Worm (Caenorhabditis elegans): Measurements from ENCODE around the gene mec-9.

mec-9 gene

DNA sequence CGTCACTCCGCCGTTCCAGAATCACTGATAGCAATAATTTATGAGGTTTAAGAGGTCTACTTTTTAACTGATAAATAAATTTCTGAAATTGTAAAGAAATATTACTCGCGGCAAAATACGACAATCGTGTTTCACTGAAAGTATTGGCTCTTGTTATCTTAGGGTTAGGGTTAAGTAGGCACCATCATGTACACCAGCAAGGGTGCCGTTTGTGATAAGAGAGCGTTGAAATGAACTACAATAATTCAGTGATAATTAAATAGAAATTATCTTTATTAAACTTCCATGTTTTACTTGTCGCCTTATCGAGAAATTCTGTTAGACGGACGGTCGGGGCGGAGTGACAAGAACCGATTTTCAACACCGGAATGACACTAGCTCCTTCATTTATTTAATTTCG lies 10.7 kb upstream of the mec-9 start:
- TF ChIP-seq mxl-1 (tag; optimal IDR thresholded peaks at IDR 0.05) (no peak), let-607 (tag; optimal IDR thresholded peaks at IDR 0.05) (peak in 1 of 2 experiments; percentile 6), nhr-80 (tag; optimal IDR thresholded peaks at IDR 0.05) (peak; percentile 87), lin-40 (tag; optimal IDR thresholded peaks at IDR 0.05) (no peak)

DNA sequence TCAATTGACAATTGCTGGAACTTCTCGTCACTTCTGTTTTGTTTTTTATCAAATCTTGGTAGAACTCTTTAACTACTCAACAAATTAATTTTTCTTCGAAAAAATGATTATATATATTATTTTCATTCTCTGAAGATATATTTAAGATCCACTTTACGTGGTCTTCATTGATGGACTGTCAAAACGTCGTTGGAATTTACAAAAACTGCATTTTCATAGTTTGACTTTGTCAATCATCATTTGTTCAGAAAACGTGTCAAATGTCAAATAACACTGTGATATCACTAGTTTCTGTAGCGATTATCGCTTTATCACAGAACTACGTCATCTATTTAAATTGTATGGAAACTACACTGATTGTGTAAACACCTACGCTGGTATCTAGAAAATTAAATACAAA lies 9.5 kb upstream of the mec-9 start:
- TF ChIP-seq F57C9.4 (tag; optimal IDR thresholded peaks at IDR 0.05) (no peak), T07F8.4 (tag; optimal IDR thresholded peaks at IDR 0.05) (no peak), nhr-80 (tag; optimal IDR thresholded peaks at IDR 0.05) (no peak), snpc-4 (GFP tag; optimal IDR thresholded peaks at IDR 0.05) (no peak), snpc-4 (tag; optimal IDR thresholded peaks at IDR 0.05) (no peak), die-1 (tag; optimal IDR thresholded peaks at IDR 0.05) (no peak), K12H6.12 (tag; optimal IDR thresholded peaks at IDR 0.05) (no peak), madf-8 (GFP tag; conservative IDR thresholded peaks at IDR 0.05) (no peak), hrde-1 (tag; optimal IDR thresholded peaks at IDR 0.05; ENCODE audit: borderline replicate concordance) (no peak), lsl-1 (GFP tag; optimal IDR thresholded peaks at IDR 0.05) (no peak), let-526 (GFP tag; IDR thresholded peaks at IDR 0.05) (no peak), mes-4 (tag; optimal IDR thresholded peaks at IDR 0.05) (no peak), gei-17 (GFP tag; optimal IDR thresholded peaks at IDR 0.05) (no peak), lir-1 (GFP tag; conservative IDR thresholded peaks at IDR 0.05) (no peak), attf-6 (GFP tag; IDR thresholded peaks at IDR 0.05) (no peak), madf-10 (tag; optimal IDR thresholded peaks at IDR 0.05) (no peak), nhr-27 (tag; optimal IDR thresholded peaks at IDR 0.05) (no peak)

DNA sequence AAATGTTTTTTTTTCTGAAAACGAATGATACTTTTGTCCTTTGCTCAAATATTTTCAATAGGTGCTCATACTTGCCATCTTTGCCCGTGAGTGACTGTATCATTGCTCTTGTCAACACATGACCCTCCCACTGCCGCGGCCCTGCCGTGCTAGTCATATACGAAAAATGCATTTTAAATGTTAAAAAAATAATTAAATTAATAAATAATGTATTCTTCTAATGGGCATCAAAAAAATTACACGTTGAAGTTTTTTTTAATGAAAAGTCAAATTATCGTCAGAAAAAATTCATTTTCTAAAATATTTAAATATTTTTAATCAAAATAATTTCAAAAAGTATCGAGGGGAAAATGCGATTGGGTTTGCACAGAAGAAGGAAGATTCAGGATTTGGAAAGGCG lies 7.6 kb upstream of the mec-9 start, which contains the start of gene C50H2.7:
Gene C50H2.7 (plus strand): TSS at position 301 of the 400 bp plus-strand sequence.
- TF ChIP-seq bed-1 (GFP tag; IDR thresholded peaks at IDR 0.05) = no peak
- no peak for TF ChIP-seq D2030.7 (GFP tag; IDR thresholded peaks at IDR 0.05)
- TF ChIP-seq K11D2.4 (GFP tag; IDR thresholded peaks at IDR 0.05) = no peak
- no peak for TF ChIP-seq ZK185.1 (tag; optimal IDR thresholded peaks at IDR 0.05; ENCODE audit: poor library complexity, severe bottlenecking)

DNA sequence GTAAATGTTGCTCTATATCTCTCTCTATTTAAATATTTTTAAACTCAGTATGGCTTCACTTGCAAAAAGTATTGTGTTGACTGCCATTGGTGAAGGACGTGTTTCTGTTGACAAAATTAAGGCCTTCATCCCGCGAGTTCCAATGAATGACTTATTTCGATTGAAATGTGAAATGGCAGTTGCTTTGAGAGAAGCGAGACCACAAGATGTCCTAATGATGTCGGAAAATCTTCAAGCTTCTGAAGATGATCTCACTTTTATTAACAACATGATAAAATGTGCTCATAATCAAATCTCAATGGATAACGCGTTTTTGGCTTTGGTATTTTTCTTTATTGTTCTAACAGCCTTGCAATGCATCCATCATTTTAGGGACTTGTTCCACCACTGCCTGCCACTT lies 6.4 kb upstream of the mec-9 start, which contains the start of gene ceh-75:
Gene ceh-75 (plus strand): TSS at position 50 of the 400 bp plus-strand sequence.
- TF ChIP-seq ceh-40 (GFP tag; IDR thresholded peaks at IDR 0.05) (no peak), xnd-1 (tag; optimal IDR thresholded peaks at IDR 0.05) (no peak), lin-40 (tag; optimal IDR thresholded peaks at IDR 0.05) (no peak), tlf-1 (GFP tag; optimal IDR thresholded peaks at IDR 0.05) (no peak), ceh-58 (GFP tag; IDR thresholded peaks at IDR 0.05) (no peak), hmg-20 (GFP tag; IDR thresholded peaks at IDR 0.05) (no peak), bed-1 (GFP tag; IDR thresholded peaks at IDR 0.05) (no peak), cebp-2 (GFP tag; IDR thresholded peaks at IDR 0.05) (no peak), bed-2 (GFP tag; IDR thresholded peaks at IDR 0.05) (no peak), mcd-1 (GFP tag; IDR thresholded peaks at IDR 0.05) (no peak), mes-4 (tag; optimal IDR thresholded peaks at IDR 0.05) (no peak)

DNA sequence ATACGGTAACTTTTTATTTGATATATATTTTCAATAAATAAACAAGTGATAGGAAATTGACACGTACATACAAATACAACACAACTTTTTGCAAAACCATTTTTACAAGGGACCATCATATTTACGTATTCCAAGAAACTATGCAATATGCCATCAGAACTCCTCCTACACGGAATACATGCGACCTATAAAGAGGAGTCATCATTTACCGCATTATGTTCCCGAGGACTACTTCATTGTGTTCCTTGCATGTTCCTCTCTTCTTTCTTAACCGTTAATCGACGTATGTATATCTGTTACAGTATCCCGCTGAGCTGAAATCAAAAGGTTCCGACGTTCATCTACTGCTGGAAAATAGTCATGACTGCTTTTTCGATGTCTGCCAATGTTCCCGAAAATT lies 3.5 kb upstream of the mec-9 start, which contains the start of gene C50H2.5:
Gene C50H2.5 (plus strand): TSS at position 301 of the 400 bp plus-strand sequence.
- TF ChIP-seq hmg-1.2 (GFP tag; IDR thresholded peaks at IDR 0.05) = no peak
- TF ChIP-seq dox-1 (GFP tag; IDR thresholded peaks at IDR 0.05) = no peak
- no peak for TF ChIP-seq K11D2.4 (GFP tag; IDR thresholded peaks at IDR 0.05)
- TF ChIP-seq nhr-179 (tag; optimal IDR thresholded peaks at IDR 0.05) = no peak
- TF ChIP-seq bed-2 (GFP tag; IDR thresholded peaks at IDR 0.05) = no peak
- TF ChIP-seq Y53G8AR.9 (GFP tag; conservative IDR thresholded peaks at IDR 0.05) = no peak
- no peak for TF ChIP-seq rcor-1 (GFP tag; IDR thresholded peaks at IDR 0.05)
- no peak for TF ChIP-seq hlh-26 (GFP tag; conservative IDR thresholded peaks at IDR 0.05)
- TF ChIP-seq Y79H2A.3 (GFP tag; conservative IDR thresholded peaks at IDR 0.05) = no peak
- TF ChIP-seq madf-8 (GFP tag; conservative IDR thresholded peaks at IDR 0.05) = no peak
- no peak for TF ChIP-seq F37B4.10 (GFP tag; IDR thresholded peaks at IDR 0.05)
- TF ChIP-seq ceh-58 (GFP tag; IDR thresholded peaks at IDR 0.05) = no peak
- TF ChIP-seq nfya-1 (tag; optimal IDR thresholded peaks at IDR 0.05; ENCODE audit: borderline replicate concordance, insufficient read depth) = no peak
- TF ChIP-seq nhr-120 (GFP tag; IDR thresholded peaks at IDR 0.05) = no peak

All from whole organism, young adult.